Fruit fly (Drosophila melanogaster) Kc167 (cell line): ENCODE results near the gene CG32204.

ENCODE experiments used
- Sin3A ChIP-seq: fragments of >200 bp; optimal IDR thresholded peaks from 2 replicates; lab custom pipeline; 2018; ENCODE audit warnings: missing external identifiers
- h ChIP-seq: fragments of >200 bp; optimal IDR thresholded peaks from 3 replicates; lab custom pipeline; 2018; ENCODE audit warnings: missing external identifiers
- insv ChIP-seq: fragments of >200 bp; optimal IDR thresholded peaks from 3 replicates; lab custom pipeline; 2018; ENCODE audit warnings: missing external identifiers

The CG32204 gene

dm6 chr3L:18872440-18872839 lies 73.4 kb downstream of the CG32204 start, which contains the start of the genes Rad9 and Uggt:
Gene Rad9 (minus strand): TSS chr3L:18872553.
Gene Uggt (plus strand): TSS chr3L:18872747.
- TF ChIP-seq Sin3A (lab: Kevin White, UChicago) (no peak), h (lab: Kevin White, UChicago) (no peak), insv (no peak)
